Fruit fly (Drosophila melanogaster) Kc167 (cell line): ENCODE data around the gene CG3436.

Experiments used
- Myc ChIP-seq: fragments of >200 bp; optimal IDR thresholded peaks from 2 replicates; lab custom pipeline; 2017; ENCODE audit warnings: missing external identifiers
- Sin3A ChIP-seq: fragments of >200 bp; optimal IDR thresholded peaks from 2 replicates; lab custom pipeline; 2018; ENCODE audit warnings: missing external identifiers
- h ChIP-seq: fragments of >200 bp; optimal IDR thresholded peaks from 3 replicates; lab custom pipeline; 2018; ENCODE audit warnings: missing external identifiers
- insv ChIP-seq: fragments of >200 bp; optimal IDR thresholded peaks from 3 replicates; lab custom pipeline; 2018; ENCODE audit warnings: missing external identifiers
- ttk ChIP-seq: sonication (Bioruptor generic); optimal IDR thresholded peaks from 2 replicates; lab custom pipeline; 2017; ENCODE audit warnings: missing external identifiers

- no peak for TF ChIP-seq Myc
- no peak for TF ChIP-seq ttk (lab: Kevin White, UChicago)
- no peak for TF ChIP-seq Sin3A (lab: Kevin White, UChicago)
- no peak for TF ChIP-seq insv
- TF ChIP-seq h (lab: Kevin White, UChicago) = no peak
Observed at dm6 chr2L:160581-161452, 5.0 kb downstream of the CG3436 start.
